Worm (Caenorhabditis elegans) whole organism, young adult: ENCODE data around the gene atx-2.

Experiments used
- ama-1 ChIP-seq, 3 experiments: fragments of 150-350 bp in 1 of 3; sonication (generic microtip) in 2 of 3; optimal IDR thresholded peaks; 2 replicates each; lab custom pipeline; 2014 to 2018; ENCODE audit warnings: missing biosample characterization in 2 of 3, missing genetic modification characterization in 2 of 3, missing genetic modification reagents in 2 of 3
- cebp-1 ChIP-seq, 2 experiments: fragments of 200-800 bp in 1 of 2; sonication (Bioruptor generic) in 1 of 2; sonication (generic microtip) in 1 of 2; IDR thresholded peaks in 1 of 2; optimal IDR thresholded peaks in 1 of 2; 2 replicates each; pipeline versions ENCODE4 v1.3.6 to Lab custom; 2017 to 2022; ENCODE audit warnings: missing compliant biosample characterization in 2 of 2, missing genetic modification characterization in 2 of 2, mild to moderate bottlenecking in 1 of 2, missing genetic modification reagents in 1 of 2, moderate library complexity in 1 of 2
- cebp-2 ChIP-seq: fragments of 200-800 bp; sonication (Bioruptor generic); IDR thresholded peaks from 2 replicates; pipeline ENCODE4 v1.3.6; 2022; ENCODE audit warnings: missing genetic modification characterization, missing compliant biosample characterization
- ceh-58 ChIP-seq: fragments of 200-800 bp; sonication (Bioruptor generic); IDR thresholded peaks from 2 replicates; pipeline ENCODE4 v1.3.6; 2022; ENCODE audit warnings: missing genetic modification characterization, missing compliant biosample characterization
- nfya-1 ChIP-seq: sonication (generic microtip); optimal IDR thresholded peaks from 2 replicates; lab custom pipeline; 2017; ENCODE audit warnings: antibody characterized with exemption, missing compliant biosample characterization, missing genetic modification characterization, borderline replicate concordance; ENCODE audit not compliant: insufficient read depth
- snpc-4 ChIP-seq, 5 experiments: fragments of 150-350 bp in 1 of 5; sonication (generic microtip) in 4 of 5; optimal IDR thresholded peaks; 2 replicates each; lab custom pipeline; 2014 to 2018; ENCODE audit warnings: missing genetic modification characterization in 5 of 5, missing biosample characterization in 3 of 5, antibody characterized with exemption in 2 of 5, mild to moderate bottlenecking in 2 of 5, missing compliant biosample characterization in 2 of 5, missing genotype in 2 of 5, moderate library complexity in 2 of 5, missing genetic modification reagents in 1 of 5
- unc-62 ChIP-seq: fragments of 150-350 bp; optimal IDR thresholded peaks from 2 replicates; lab custom pipeline; 2014; ENCODE audit warnings: missing biosample characterization, missing genetic modification reagents, missing genetic modification characterization

- TF ChIP-seq nfya-1 (tag; lab: Kevin White, UChicago) (no peak), ceh-58 (no peak), unc-62 (GFP tag; lab: Kevin White, UChicago) (no peak), ama-1 (optimal IDR thresholded peaks at IDR 0.05; lab: Kevin White, UChicago) (no peak), ama-1 (GFP tag; optimal IDR thresholded peaks at IDR 0.05; lab: Kevin White, UChicago) (no peak), cebp-2 (GFP tag; lab: Robert Waterston, UW) (no peak), snpc-4 (GFP tag; optimal IDR thresholded peaks at IDR 0.05; lab: Kevin White, UChicago) (peak; percentile 76), snpc-4 (tag; optimal IDR thresholded peaks at IDR 0.05; lab: Kevin White, UChicago) (peak; percentile 44 to 76 (median 54)), cebp-1 (GFP tag; IDR thresholded peaks at IDR 0.05; lab: Robert Waterston, UW) (peak; percentile 64), cebp-1 (tag; optimal IDR thresholded peaks at IDR 0.05; lab: Kevin White, UChicago) (peak; percentile 69)
Observed at ce11 chrIII:10460427-10461163, 594 bp upstream of the atx-2 start, which contains the start of gene ecps-1.
